Fruit fly (Drosophila melanogaster): Measurements from ENCODE around the gene CG3106.

Gene CG3106

dm6 chrX:9663666-9664065 lies 963 bp upstream of the CG3106 start:
- no peak for TF ChIP-seq noc (tag; optimal IDR thresholded peaks at IDR 0.05)

dm6 chrX:9661491-9661890 lies 1.2 kb downstream of the CG3106 start:
- no peak for TF ChIP-seq noc (tag; optimal IDR thresholded peaks at IDR 0.05)

dm6 chrX:9658865-9659339 lies 3.8 kb downstream of the CG3106 start, which contains the start of gene Ptpmeg2:
TSS of gene Ptpmeg2 (minus strand) at chrX:9659145.
- no peak for TF ChIP-seq noc (tag; optimal IDR thresholded peaks at IDR 0.05)

- no peak for TF ChIP-seq noc (tag; optimal IDR thresholded peaks at IDR 0.05)
These were observed 4.4 kb downstream of the CG3106 start for dm6 chrX:9658095-9658838.

- no peak for TF ChIP-seq noc (tag; optimal IDR thresholded peaks at IDR 0.05)
These were observed 6.6 kb downstream of the CG3106 start for dm6 chrX:9655989-9656713.

- no peak for TF ChIP-seq noc (tag; optimal IDR thresholded peaks at IDR 0.05)
These were observed 8.6 kb downstream of the CG3106 start for dm6 chrX:9653986-9654688.

dm6 chrX:9653242-9653641 lies 9.5 kb downstream of the CG3106 start:
- no peak for TF ChIP-seq noc (tag; optimal IDR thresholded peaks at IDR 0.05)

dm6 chrX:9652006-9652405 lies 10.7 kb downstream of the CG3106 start:
- TF ChIP-seq noc (tag; optimal IDR thresholded peaks at IDR 0.05): peak; percentile 61

dm6 chrX:9650757-9651594 lies 11.7 kb downstream of the CG3106 start:
- peak; percentile 45 for TF ChIP-seq noc (tag; optimal IDR thresholded peaks at IDR 0.05)

- no peak for TF ChIP-seq noc (tag; optimal IDR thresholded peaks at IDR 0.05)
These were observed 12.7 kb downstream of the CG3106 start for dm6 chrX:9650048-9650447.

- no peak for TF ChIP-seq noc (tag; optimal IDR thresholded peaks at IDR 0.05)
These were observed 15.6 kb downstream of the CG3106 start for dm6 chrX:9647067-9647466.

dm6 chrX:9646022-9646421 lies 16.7 kb downstream of the CG3106 start:
- peak; percentile 98 for TF ChIP-seq noc (tag; optimal IDR thresholded peaks at IDR 0.05)

dm6 chrX:9644828-9645227 lies 17.9 kb downstream of the CG3106 start:
- no peak for TF ChIP-seq noc (tag; optimal IDR thresholded peaks at IDR 0.05)

- TF ChIP-seq noc (tag; optimal IDR thresholded peaks at IDR 0.05): peak; percentile 96
These were observed 21.4 kb downstream of the CG3106 start for dm6 chrX:9641184-9641772.

dm6 chrX:9640690-9641149 lies 22.0 kb downstream of the CG3106 start:
- peak; percentile 99 for TF ChIP-seq noc (tag; optimal IDR thresholded peaks at IDR 0.05)
